Fruit fly (Drosophila melanogaster) whole organism, embryonic: ENCODE results near the gene Sem1.

ENCODE experiments used
- CG12659 ChIP-seq: fragments of 200-800 bp; sonication (Bioruptor generic); optimal IDR thresholded peaks from 3 replicates; lab custom pipeline; 2017; ENCODE audit warnings: mild to moderate bottlenecking, missing biosample characterization, missing genetic modification reagents, missing genetic modification characterization
- CG13287 ChIP-seq: fragments of 200-800 bp; sonication (Bioruptor generic); IDR thresholded peaks from 2 replicates; pipeline ENCODE4 v1.3.6; 2022; ENCODE audit warnings: missing biosample characterization, missing genetic modification characterization; ENCODE audit not compliant: partially characterized antibody
- CG15479 ChIP-seq: fragments of 200-800 bp; sonication (Bioruptor generic); optimal IDR thresholded peaks from 3 replicates; lab custom pipeline; 2019; ENCODE audit warnings: missing biosample characterization, mild to moderate bottlenecking, missing genetic modification characterization, moderate library complexity
- CG15601 ChIP-seq: fragments of 200-800 bp; sonication (Bioruptor generic); optimal IDR thresholded peaks from 3 replicates; lab custom pipeline; 2019; ENCODE audit warnings: missing biosample characterization, mild to moderate bottlenecking, missing genetic modification characterization, moderate library complexity
- CG2116 ChIP-seq: fragments of 200-800 bp; sonication (Bioruptor generic); optimal IDR thresholded peaks from 3 replicates; lab custom pipeline; 2018; ENCODE audit warnings: missing biosample characterization, mild to moderate bottlenecking, missing genetic modification characterization
- CG2129 ChIP-seq: fragments of 200-800 bp; sonication (Bioruptor generic); IDR thresholded peaks from 2 replicates; pipeline ENCODE4 v1.3.6; 2022; ENCODE audit warnings: missing biosample characterization, missing genetic modification characterization; ENCODE audit not compliant: partially characterized antibody
- CG2712 ChIP-seq: fragments of 200-800 bp; optimal IDR thresholded peaks from 3 replicates; lab custom pipeline; 2019; ENCODE audit warnings: missing biosample characterization, mild to moderate bottlenecking, missing genetic modification characterization, moderate library complexity
- CG33557 ChIP-seq: fragments of 200-800 bp; sonication (Bioruptor generic); optimal IDR thresholded peaks from 2 replicates; lab custom pipeline; 2019; ENCODE audit warnings: missing biosample characterization, mild to moderate bottlenecking, missing genetic modification characterization, moderate library complexity
- CG3847 ChIP-seq: fragments of 200-800 bp; sonication (Bioruptor generic); IDR thresholded peaks from 2 replicates; pipeline ENCODE4 v1.3.6; 2022; ENCODE audit warnings: missing biosample characterization, missing genetic modification characterization
- CG42726 ChIP-seq: fragments of 200-800 bp; sonication (Bioruptor generic); IDR thresholded peaks from 2 replicates; pipeline ENCODE4 v1.3.6; 2022; ENCODE audit warnings: missing biosample characterization, missing genetic modification characterization; ENCODE audit not compliant: partially characterized antibody
- CG6175 ChIP-seq: fragments of 200-800 bp; sonication (Bioruptor generic); IDR thresholded peaks from 3 replicates; pipeline ENCODE4 v1.3.6; 2022; ENCODE audit warnings: missing biosample characterization, missing genetic modification characterization
- CG8924 ChIP-seq: fragments of 200-800 bp; optimal IDR thresholded peaks from 3 replicates; lab custom pipeline; 2019; ENCODE audit warnings: missing biosample characterization, mild to moderate bottlenecking, missing genetic modification characterization, moderate library complexity
- CG9609 ChIP-seq: fragments of 200-800 bp; sonication (Bioruptor generic); optimal IDR thresholded peaks from 3 replicates; lab custom pipeline; 2016; ENCODE audit warnings: missing biosample characterization, missing genetic modification characterization
- D19A ChIP-seq: fragments of 200-800 bp; optimal IDR thresholded peaks from 3 replicates; lab custom pipeline; 2019; ENCODE audit warnings: missing biosample characterization, mild to moderate bottlenecking, missing genetic modification characterization, moderate library complexity
- Dbx ChIP-seq: fragments of 200-800 bp; sonication (Bioruptor generic); IDR thresholded peaks from 3 replicates; pipeline ENCODE4 v1.3.6; 2022; ENCODE audit warnings: missing biosample characterization, missing genetic modification characterization
- Dfd ChIP-seq, 2 experiments: fragments of >200 bp; optimal IDR thresholded peaks; 2 replicates each; lab custom pipeline; 2017; ENCODE audit warnings: missing biosample characterization in 2 of 2, missing genetic modification characterization in 2 of 2
- Drgx ChIP-seq: fragments of 200-800 bp; sonication (Bioruptor generic); IDR thresholded peaks from 2 replicates; pipeline ENCODE4 v1.3.6; 2022; ENCODE audit warnings: missing biosample characterization, missing genetic modification characterization
- Eip74EF ChIP-seq, 2 experiments: fragments of 200-800 bp in 1 of 2; fragments of >200 bp in 1 of 2; sonication (Bioruptor generic) in 1 of 2; optimal IDR thresholded peaks; 2 replicates each; lab custom pipeline; 2017 to 2019; ENCODE audit warnings: missing biosample characterization in 2 of 2, missing genetic modification characterization in 2 of 2, mild to moderate bottlenecking in 1 of 2, moderate library complexity in 1 of 2
- Ets65A ChIP-seq: fragments of 200-800 bp; sonication (Bioruptor generic); peaks from one replicate; lab custom pipeline; 2016; ENCODE audit warnings: missing biosample characterization, missing genetic modification characterization
- Fer3 ChIP-seq: fragments of 200-800 bp; sonication (Bioruptor generic); optimal IDR thresholded peaks from 2 replicates; lab custom pipeline; 2018; ENCODE audit warnings: missing biosample characterization, mild to moderate bottlenecking, missing genetic modification characterization, moderate library complexity
- HLH4C ChIP-seq: fragments of 200-800 bp; sonication (Bioruptor generic); IDR thresholded peaks from 3 replicates; pipeline ENCODE4 v1.3.6; 2022; ENCODE audit warnings: missing biosample characterization, missing genetic modification characterization; ENCODE audit not compliant: partially characterized antibody
- HLHmδ ChIP-seq: fragments of 200-800 bp; sonication (Bioruptor generic); optimal IDR thresholded peaks from 2 replicates; lab custom pipeline; 2018; ENCODE audit warnings: missing biosample characterization, mild to moderate bottlenecking, missing genetic modification characterization, moderate library complexity
- Hr39 ChIP-seq: fragments of >200 bp; optimal IDR thresholded peaks from 2 replicates; lab custom pipeline; 2017
- MESR4 ChIP-seq: fragments of 200-800 bp; sonication (Bioruptor generic); optimal IDR thresholded peaks from 2 replicates; lab custom pipeline; 2018; ENCODE audit warnings: missing biosample characterization, mild to moderate bottlenecking, missing genetic modification characterization, moderate library complexity
- Max ChIP-seq: fragments of 200-800 bp; sonication (Bioruptor generic); optimal IDR thresholded peaks from 2 replicates; lab custom pipeline; 2016; ENCODE audit warnings: missing biosample characterization, mild to moderate bottlenecking, missing genetic modification characterization
- Med ChIP-seq: fragments of 200-800 bp; sonication (Bioruptor generic); peaks from one replicate; lab custom pipeline; 2016; ENCODE audit warnings: missing biosample characterization, missing genetic modification characterization, mild to moderate bottlenecking, inconsistent platforms, moderate library complexity
- NC2β ChIP-seq: fragments of 200-800 bp; sonication (Bioruptor generic); optimal IDR thresholded peaks from 2 replicates; lab custom pipeline; 2016; ENCODE audit warnings: missing biosample characterization, missing genetic modification characterization
- Nf-YC ChIP-seq: fragments of 200-800 bp; optimal IDR thresholded peaks from 3 replicates; lab custom pipeline; 2019; ENCODE audit warnings: missing biosample characterization, mild to moderate bottlenecking, missing genetic modification characterization, moderate library complexity
- Opbp ChIP-seq: fragments of 200-800 bp; sonication (Bioruptor generic); IDR thresholded peaks from 3 replicates; pipeline ENCODE4 v1.3.6; 2022; ENCODE audit warnings: missing biosample characterization, missing genetic modification characterization; ENCODE audit not compliant: partially characterized antibody
- Rfx ChIP-seq: fragments of 200-800 bp; sonication (Bioruptor generic); IDR thresholded peaks from 2 replicates; pipeline ENCODE4 v1.3.6; 2022; ENCODE audit warnings: missing biosample characterization, missing genetic modification characterization
- Sin3A ChIP-seq: fragments of >200 bp; optimal IDR thresholded peaks from 2 replicates; lab custom pipeline; 2018
- Tbp ChIP-seq: fragments of >200 bp; optimal IDR thresholded peaks from 2 replicates; lab custom pipeline; 2018; ENCODE audit warnings: missing biosample characterization, missing genetic modification characterization
- amos ChIP-seq: fragments of 200-800 bp; sonication (Bioruptor generic); IDR thresholded peaks from 2 replicates; pipeline ENCODE4 v1.3.6; 2022; ENCODE audit warnings: missing biosample characterization, missing genetic modification characterization; ENCODE audit not compliant: partially characterized antibody
- ato ChIP-seq: fragments of 200-800 bp; sonication (Bioruptor generic); IDR thresholded peaks from 2 replicates; pipeline ENCODE4 v1.3.6; 2022; ENCODE audit warnings: missing biosample characterization, missing genetic modification characterization; ENCODE audit not compliant: partially characterized antibody
- chinmo ChIP-seq: fragments of 200-800 bp; sonication (Bioruptor generic); IDR thresholded peaks from 4 replicates; pipeline ENCODE4 v1.3.6; 2022; ENCODE audit warnings: missing biosample characterization, missing genetic modification characterization; ENCODE audit not compliant: partially characterized antibody
- chm ChIP-seq: fragments of 200-800 bp; sonication (Bioruptor generic); IDR thresholded peaks from 2 replicates; pipeline ENCODE4 v1.3.6; 2022; ENCODE audit warnings: missing biosample characterization, missing genetic modification characterization
- crc ChIP-seq: fragments of 200-800 bp; sonication (Bioruptor generic); optimal IDR thresholded peaks from 2 replicates; lab custom pipeline; 2016; ENCODE audit warnings: missing biosample characterization, missing genetic modification characterization
- dm ChIP-seq: fragments of 200-800 bp; sonication (Bioruptor generic); optimal IDR thresholded peaks from 3 replicates; lab custom pipeline; 2016; ENCODE audit warnings: missing biosample characterization, missing genetic modification characterization
- emc ChIP-seq: fragments of 200-800 bp; sonication (Bioruptor generic); optimal IDR thresholded peaks from 2 replicates; lab custom pipeline; 2016; ENCODE audit warnings: missing biosample characterization, missing genetic modification characterization
- gfzf ChIP-seq: fragments of 200-800 bp; sonication (Bioruptor generic); optimal IDR thresholded peaks from 2 replicates; lab custom pipeline; 2016; ENCODE audit warnings: missing biosample characterization, mild to moderate bottlenecking, missing genetic modification characterization, moderate library complexity
- hbn ChIP-seq: fragments of 200-800 bp; sonication (Bioruptor generic); IDR thresholded peaks from 2 replicates; pipeline ENCODE4 v1.3.6; 2022; ENCODE audit warnings: missing biosample characterization, missing genetic modification characterization; ENCODE audit not compliant: partially characterized antibody
- knrl ChIP-seq: fragments of 200-800 bp; sonication (Bioruptor generic); IDR thresholded peaks from 3 replicates; pipeline ENCODE4 v1.3.6; 2022; ENCODE audit warnings: missing biosample characterization, missing genetic modification characterization; ENCODE audit not compliant: partially characterized antibody
- lilli ChIP-seq: fragments of 200-800 bp; sonication (Bioruptor generic); optimal IDR thresholded peaks from 3 replicates; lab custom pipeline; 2016; ENCODE audit warnings: missing biosample characterization, missing genetic modification characterization
- onecut ChIP-seq: fragments of 200-800 bp; sonication (Bioruptor generic); IDR thresholded peaks from 2 replicates; pipeline ENCODE4 v1.3.6; 2022; ENCODE audit warnings: missing biosample characterization, missing genetic modification characterization
- row ChIP-seq: fragments of 200-800 bp; sonication (Bioruptor generic); IDR thresholded peaks from 3 replicates; pipeline ENCODE4 v1.3.6; 2022; ENCODE audit warnings: missing biosample characterization, missing genetic modification characterization
- sc ChIP-seq, 3 experiments: fragments of >200 bp in 2 of 3; fragments of 200-800 bp in 1 of 3; sonication (Bioruptor generic) in 1 of 3; optimal IDR thresholded peaks; 2 replicates in 2 of 3; 3 replicates in 1 of 3; lab custom pipeline; 2017; ENCODE audit warnings: mild to moderate bottlenecking in 1 of 3, missing biosample characterization in 1 of 3, missing genetic modification characterization in 1 of 3, missing genetic modification reagents in 1 of 3
- so ChIP-seq: fragments of 200-800 bp; sonication (Bioruptor generic); IDR thresholded peaks from 3 replicates; pipeline ENCODE4 v1.3.6; 2022; ENCODE audit warnings: missing biosample characterization, missing genetic modification characterization
- stwl ChIP-seq: fragments of 200-800 bp; sonication (Bioruptor generic); optimal IDR thresholded peaks from 3 replicates; lab custom pipeline; 2018; ENCODE audit warnings: missing biosample characterization, mild to moderate bottlenecking, missing genetic modification characterization, moderate library complexity
- vnd ChIP-seq: fragments of 200-800 bp; sonication (Bioruptor generic); IDR thresholded peaks from 3 replicates; pipeline ENCODE4 v1.3.6; 2022; ENCODE audit warnings: missing biosample characterization, missing genetic modification characterization; ENCODE audit not compliant: partially characterized antibody

Gene Sem1

DNA sequence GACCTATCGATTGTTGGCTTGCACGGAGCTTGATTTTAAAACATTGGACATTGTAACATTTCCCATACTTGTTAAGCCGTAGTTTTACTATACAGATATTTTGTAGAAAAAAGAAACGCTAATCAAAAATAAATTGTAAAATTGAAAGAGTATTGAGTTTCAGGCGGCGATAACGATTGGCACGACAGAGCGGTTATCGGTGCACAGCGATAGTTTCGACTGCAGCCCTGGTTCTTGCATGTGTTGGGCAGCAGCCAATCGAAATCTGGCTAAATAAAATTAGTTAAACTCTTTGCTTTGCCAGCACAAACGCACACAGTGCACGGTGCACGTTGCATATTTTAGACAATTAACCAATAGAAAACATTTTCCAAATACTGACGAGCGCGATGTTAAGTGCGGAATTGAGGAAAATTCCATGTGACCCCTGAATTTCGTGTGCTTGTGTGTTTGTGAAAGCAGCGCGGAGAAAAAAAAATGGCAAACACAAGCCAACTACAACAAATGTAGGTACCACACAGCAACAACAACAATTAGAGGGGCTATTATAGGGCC, 25.9 kb upstream of the Sem1 start, which contains the start of gene milt (continued):
- TF ChIP-seq dm (peak; percentile 83), emc (GFP tag; lab: Kevin White, UChicago) (peak; percentile 9), CG6175 (GFP tag; lab: Robert Waterston, UW) (no peak), Sin3A (lab: Kevin White, UChicago) (peak; percentile 58), CG42726 (GFP tag; lab: Robert Waterston, UW) (peak; percentile 86), CG3847 (GFP tag; lab: Robert Waterston, UW) (no peak), CG12659 (GFP tag; lab: Kevin White, UChicago) (peak; percentile 63), Drgx (GFP tag; lab: Robert Waterston, UW) (no peak), CG9609 (GFP tag; lab: Kevin White, UChicago) (no peak), onecut (GFP tag; lab: Robert Waterston, UW) (no peak), CG15479 (GFP tag; lab: Kevin White, UChicago) (no peak), Tbp (no peak), CG8924 (tag; lab: Kevin White, UChicago) (peak; percentile 79), hbn (GFP tag; lab: Robert Waterston, UW) (peak; percentile 77), Med (peak; percentile 72), CG15601 (tag; lab: Kevin White, UChicago) (peak; percentile 52), gfzf (peak; percentile 21), Opbp (GFP tag; lab: Robert Waterston, UW) (peak; percentile 91), CG33557 (GFP tag; lab: Kevin White, UChicago) (no peak), HLHmδ (no peak), ato (GFP tag; lab: Robert Waterston, UW) (peak; percentile 92), Dbx (GFP tag; lab: Robert Waterston, UW) (0 out of 3 replicates have a peak, but pooled peaks have one; percentile 27), crc (GFP tag; lab: Kevin White, UChicago) (no peak), amos (peak; percentile 90), Hr39 (no peak), Rfx (GFP tag; lab: Robert Waterston, UW) (peak; percentile 43; the same call in 1 of the 2 replicates), HLH4C (GFP tag; lab: Robert Waterston, UW) (peak; percentile 93), CG13287 (GFP tag; lab: Robert Waterston, UW) (peak; percentile 84), so (peak; percentile 72; the same call in 2 of the 3 replicates), NC2β (GFP tag; lab: Kevin White, UChicago) (peak; percentile 38), sc (optimal IDR thresholded peaks at IDR 0.05; lab: Kevin White, UChicago) (no peak), sc (GFP tag; optimal IDR thresholded peaks at IDR 0.05; lab: Kevin White, UChicago) (no peak), chinmo (peak; percentile 78), CG2116 (GFP tag; lab: Kevin White, UChicago) (peak; percentile 94), Eip74EF (GFP tag; optimal IDR thresholded peaks at IDR 0.05; lab: Kevin White, UChicago) (no peak), lilli (GFP tag; lab: Kevin White, UChicago) (peak; percentile 49), MESR4 (GFP tag; lab: Kevin White, UChicago) (peak; percentile 70), vnd (GFP tag; lab: Robert Waterston, UW) (peak; percentile 86), row (GFP tag; lab: Robert Waterston, UW) (peak; percentile 37; the same call in 1 of the 3 replicates), chm (peak; percentile 57), CG2712 (tag; lab: Kevin White, UChicago) (peak; percentile 21), Dfd (GFP tag; optimal IDR thresholded peaks at IDR 0.05; lab: Kevin White, UChicago) (no peak), Ets65A (peak; percentile 85), Max (GFP tag; lab: Kevin White, UChicago) (peak; percentile 60), CG2129 (GFP tag; lab: Robert Waterston, UW) (peak; percentile 35; the same call in 1 of the 2 replicates), Fer3 (tag; lab: Kevin White, UChicago) (no peak), knrl (GFP tag; lab: Robert Waterston, UW) (peak; percentile 81), D19A (tag; lab: Kevin White, UChicago) (peak; percentile 73), Nf-YC (tag; lab: Kevin White, UChicago) (peak; percentile 98), stwl (tag; lab: Kevin White, UChicago) (peak; percentile 82)
